Fruit fly (Drosophila melanogaster) whole organism, adult: ENCODE data around the gene Lip1.

Source experiments
- CG11617 ChIP-seq: fragments of 200-800 bp; sonication (Bioruptor generic); optimal IDR thresholded peaks from 2 replicates; lab custom pipeline; 2017; ENCODE audit warnings: mild to moderate bottlenecking, missing biosample characterization, missing genetic modification reagents, missing genetic modification characterization
- CG12768 ChIP-seq: fragments of 200-800 bp; sonication (Bioruptor generic); optimal IDR thresholded peaks from 2 replicates; lab custom pipeline; 2017; ENCODE audit warnings: missing biosample characterization, missing genetic modification characterization, mild to moderate bottlenecking, moderate library complexity, missing genetic modification reagents
- CG14711 ChIP-seq: fragments of 200-800 bp; sonication (Bioruptor generic); optimal IDR thresholded peaks from 2 replicates; lab custom pipeline; 2018; ENCODE audit warnings: missing biosample characterization, mild to moderate bottlenecking, missing genetic modification characterization, moderate library complexity
- CG1620 ChIP-seq: fragments of 200-800 bp; sonication (Bioruptor generic); optimal IDR thresholded peaks from 2 replicates; lab custom pipeline; 2016; ENCODE audit warnings: missing biosample characterization, missing genetic modification characterization
- CG33017 ChIP-seq: fragments of 200-800 bp; sonication (Bioruptor generic); optimal IDR thresholded peaks from 2 replicates; lab custom pipeline; 2018; ENCODE audit warnings: missing biosample characterization, mild to moderate bottlenecking, missing genetic modification characterization, moderate library complexity
- CG5204 ChIP-seq: fragments of 200-800 bp; sonication (Bioruptor generic); optimal IDR thresholded peaks from 2 replicates; lab custom pipeline; 2016; ENCODE audit warnings: missing biosample characterization, missing genetic modification characterization
- CG7045 ChIP-seq: fragments of 200-800 bp; sonication (Bioruptor generic); optimal IDR thresholded peaks from 2 replicates; lab custom pipeline; 2017; ENCODE audit warnings: missing biosample characterization, mild to moderate bottlenecking, missing genetic modification characterization
- CG7101 ChIP-seq: fragments of 200-800 bp; sonication (Bioruptor generic); optimal IDR thresholded peaks from 2 replicates; lab custom pipeline; 2018; ENCODE audit warnings: missing biosample characterization, mild to moderate bottlenecking, missing genetic modification characterization, moderate library complexity
- Clk ChIP-seq: fragments of 200-800 bp; sonication (Bioruptor generic); optimal IDR thresholded peaks from 2 replicates; lab custom pipeline; 2017; ENCODE audit warnings: missing biosample characterization, missing genetic modification characterization
- Crg-1 ChIP-seq: fragments of 200-800 bp; sonication (Bioruptor generic); optimal IDR thresholded peaks from 2 replicates; lab custom pipeline; 2016; ENCODE audit warnings: missing biosample characterization, missing genetic modification characterization
- Hr96 ChIP-seq: fragments of 200-800 bp; sonication (Bioruptor generic); optimal IDR thresholded peaks from 2 replicates; lab custom pipeline; 2016; ENCODE audit warnings: missing biosample characterization, missing genetic modification characterization
- Mnt ChIP-seq: fragments of 200-800 bp; sonication (Bioruptor generic); optimal IDR thresholded peaks from 2 replicates; lab custom pipeline; 2016; ENCODE audit warnings: missing biosample characterization, mild to moderate bottlenecking, missing genetic modification characterization
- bab1 ChIP-seq: fragments of 200-800 bp; sonication (Bioruptor generic); optimal IDR thresholded peaks from 3 replicates; lab custom pipeline; 2019; ENCODE audit warnings: missing biosample characterization, mild to moderate bottlenecking, missing genetic modification characterization, moderate library complexity
- cic ChIP-seq: fragments of 200-800 bp; sonication (Bioruptor generic); optimal IDR thresholded peaks from 2 replicates; lab custom pipeline; 2017; ENCODE audit warnings: missing biosample characterization, mild to moderate bottlenecking, missing genetic modification characterization, moderate library complexity
- cnc ChIP-seq, 2 experiments: fragments of >200 bp; optimal IDR thresholded peaks; 2 replicates each; lab custom pipeline; 2017
- kay ChIP-seq: fragments of 200-800 bp; sonication (Bioruptor generic); peaks from one replicate; lab custom pipeline; 2016; ENCODE audit warnings: missing biosample characterization, missing genetic modification characterization, borderline replicate concordance
- ovo ChIP-seq: fragments of 200-800 bp; sonication (Bioruptor generic); optimal IDR thresholded peaks from 2 replicates; lab custom pipeline; 2016; ENCODE audit warnings: missing biosample characterization, missing genetic modification characterization
- pad ChIP-seq: fragments of 200-800 bp; sonication (Bioruptor generic); optimal IDR thresholded peaks from 3 replicates; lab custom pipeline; 2017; ENCODE audit warnings: missing biosample characterization, missing genetic modification characterization, mild to moderate bottlenecking, moderate library complexity, missing genetic modification reagents
- tj ChIP-seq: fragments of 200-800 bp; sonication (Bioruptor generic); optimal IDR thresholded peaks from 3 replicates; lab custom pipeline; 2017; ENCODE audit warnings: missing biosample characterization, mild to moderate bottlenecking, missing genetic modification characterization, moderate library complexity
- toe ChIP-seq: fragments of 200-800 bp; sonication (Bioruptor generic); optimal IDR thresholded peaks from 2 replicates; lab custom pipeline; 2016; ENCODE audit warnings: missing biosample characterization, missing genetic modification characterization

Gene Lip1

DNA sequence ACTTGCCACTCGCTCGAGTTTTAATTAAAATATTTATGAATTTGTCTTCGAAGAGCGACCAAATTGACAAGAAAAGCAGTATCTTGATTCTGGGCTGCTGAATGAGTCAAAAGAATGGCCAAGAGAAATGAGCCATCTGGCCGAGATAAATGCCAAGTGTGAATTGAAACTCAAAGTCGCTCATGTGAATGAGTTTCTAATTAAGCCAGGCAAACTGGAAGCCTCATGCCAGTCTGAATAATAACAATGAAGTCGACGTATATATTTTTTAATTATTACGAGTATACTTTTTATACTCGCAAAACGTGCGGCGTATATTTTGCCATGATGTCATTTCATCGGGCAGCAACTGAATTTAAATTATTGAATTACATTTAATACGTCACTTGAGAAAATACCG is 8.0 kb upstream of the Lip1 start, which contains the start of gene Lip2:
Lip2 (minus strand) TSS at position 101 of the 400 bp plus-strand sequence.
- TF ChIP-seq Clk (GFP tag; lab: Kevin White, UChicago) (no peak), CG12768 (GFP tag; lab: Kevin White, UChicago) (no peak), kay (peak; percentile 17)

DNA sequence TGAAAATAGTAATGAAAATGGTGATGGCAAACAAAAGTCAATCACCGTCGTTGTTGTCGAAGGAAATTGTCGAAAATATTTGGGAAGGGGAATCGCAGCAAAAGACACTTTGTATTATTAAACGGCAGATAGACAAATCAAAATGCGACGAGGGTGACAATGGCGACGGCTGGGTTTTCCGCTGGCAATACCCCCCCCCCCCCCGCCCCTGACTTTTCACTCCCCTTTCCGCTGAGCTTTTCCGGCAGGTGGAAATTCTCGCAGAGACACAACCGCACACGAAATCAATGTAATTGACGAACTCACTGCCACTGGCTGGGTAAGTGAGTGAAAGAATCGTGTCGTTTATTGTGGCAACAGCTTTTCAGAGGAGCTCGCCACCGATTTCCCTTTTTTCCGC is 6.7 kb upstream of the Lip1 start:
- no peak for TF ChIP-seq Crg-1 (GFP tag; lab: Kevin White, UChicago)
- no peak for TF ChIP-seq cic (GFP tag; lab: Kevin White, UChicago)
- no peak for TF ChIP-seq toe (GFP tag; lab: Kevin White, UChicago)
- TF ChIP-seq Hr96 (GFP tag; lab: Kevin White, UChicago) = no peak
- TF ChIP-seq tj = no peak
- no peak for TF ChIP-seq CG14711 (tag; lab: Kevin White, UChicago)

DNA sequence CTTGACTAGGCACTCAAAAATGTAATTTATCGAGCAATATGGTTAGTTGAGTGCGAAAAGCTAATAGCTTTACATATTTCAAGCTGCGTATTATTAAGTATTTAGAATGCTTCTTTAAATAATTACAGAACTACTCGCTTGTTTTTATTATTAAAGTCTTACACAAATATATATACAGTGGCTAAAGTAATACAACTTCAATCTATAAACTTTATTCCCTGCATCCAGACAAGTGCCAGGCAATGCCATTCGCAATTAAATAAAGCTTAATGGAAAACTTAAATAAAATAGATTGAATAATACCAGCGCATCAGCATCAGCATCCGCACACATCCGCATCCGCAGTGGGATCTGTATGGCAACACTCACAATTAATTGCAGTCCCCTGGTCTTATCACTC is 4.9 kb upstream of the Lip1 start:
- no peak for TF ChIP-seq CG7045
- no peak for TF ChIP-seq CG11617
- TF ChIP-seq Hr96 (GFP tag; lab: Kevin White, UChicago) = no peak
- TF ChIP-seq kay = no peak
- TF ChIP-seq Clk (GFP tag; lab: Kevin White, UChicago) = no peak
- TF ChIP-seq Mnt (GFP tag; lab: Kevin White, UChicago) = no peak
- TF ChIP-seq toe (GFP tag; lab: Kevin White, UChicago) = no peak
- no peak for TF ChIP-seq tj
- no peak for TF ChIP-seq cic (GFP tag; lab: Kevin White, UChicago)
- no peak for TF ChIP-seq bab1 (GFP tag; lab: Kevin White, UChicago)
- no peak for TF ChIP-seq Crg-1 (GFP tag; lab: Kevin White, UChicago)
- TF ChIP-seq CG33017 (tag; lab: Kevin White, UChicago) = no peak
- no peak for TF ChIP-seq ovo (GFP tag; lab: Kevin White, UChicago)
- no peak for TF ChIP-seq CG12768 (GFP tag; lab: Kevin White, UChicago)
- TF ChIP-seq CG1620 (GFP tag; lab: Kevin White, UChicago) = no peak

DNA sequence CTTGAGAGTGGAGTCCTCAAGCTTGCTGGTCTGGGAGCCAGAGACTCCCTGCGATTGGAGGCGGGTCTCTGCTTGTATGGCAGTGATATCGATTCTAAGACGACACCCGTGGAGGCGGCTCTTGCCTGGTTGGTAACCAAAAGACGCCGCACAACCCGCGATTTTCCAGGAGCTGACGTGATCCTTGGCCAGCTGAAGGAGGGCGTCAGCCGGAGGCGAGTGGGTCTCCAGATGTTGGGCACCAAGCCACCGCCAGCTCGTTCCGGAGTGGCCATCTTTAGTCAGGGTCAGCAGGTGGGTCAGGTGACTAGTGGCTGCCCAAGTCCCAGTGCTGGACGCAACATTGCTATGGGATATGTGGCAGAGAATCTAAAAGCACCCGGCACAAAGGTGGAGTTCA is 3.1 kb upstream of the Lip1 start:
- TF ChIP-seq cnc (optimal IDR thresholded peaks at IDR 0.05; lab: Kevin White, UChicago) (no peak), Mnt (GFP tag; lab: Kevin White, UChicago) (no peak), toe (GFP tag; lab: Kevin White, UChicago) (no peak)

DNA sequence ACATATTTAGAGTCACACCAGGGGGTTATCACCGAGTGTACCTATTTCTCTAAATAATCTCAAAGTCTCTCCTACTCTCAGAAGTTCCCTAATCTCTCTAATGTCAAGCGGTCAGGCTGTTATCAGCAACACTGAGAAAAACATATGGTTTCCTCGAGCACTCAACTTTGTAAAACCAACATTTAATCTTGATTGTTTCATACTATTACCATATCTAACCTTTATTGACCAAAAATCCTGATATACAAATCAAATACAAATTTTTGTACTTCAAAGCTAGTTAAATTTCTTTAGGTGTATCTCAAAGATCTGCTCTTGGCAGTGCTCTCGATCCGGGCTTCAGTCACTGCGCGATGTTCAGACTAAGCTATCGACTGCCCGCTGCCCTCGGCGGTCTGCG is 1.9 kb upstream of the Lip1 start, which contains the start of gene CG6415:
CG6415 (plus strand) TSS at position 341 of the 400 bp plus-strand sequence.
- TF ChIP-seq bab1 (GFP tag; lab: Kevin White, UChicago) (no peak), Crg-1 (GFP tag; lab: Kevin White, UChicago) (peak; percentile 10), CG12768 (GFP tag; lab: Kevin White, UChicago) (peak; percentile 86), tj (peak; percentile 45), Hr96 (GFP tag; lab: Kevin White, UChicago) (peak; percentile 75), ovo (GFP tag; lab: Kevin White, UChicago) (no peak), Mnt (GFP tag; lab: Kevin White, UChicago) (peak; percentile 58), CG33017 (tag; lab: Kevin White, UChicago) (peak; percentile 92), CG5204 (GFP tag; lab: Kevin White, UChicago) (peak; percentile 83), CG7101 (tag; lab: Kevin White, UChicago) (peak; percentile 89), CG7045 (peak; percentile 78), cic (GFP tag; lab: Kevin White, UChicago) (peak; percentile 36), CG14711 (tag; lab: Kevin White, UChicago) (peak; percentile 75), Clk (GFP tag; lab: Kevin White, UChicago) (peak; percentile 57), CG11617 (peak; percentile 70), cnc (optimal IDR thresholded peaks at IDR 0.05; lab: Kevin White, UChicago) (no peak), pad (GFP tag; lab: Kevin White, UChicago) (peak; percentile 59), kay (no peak), CG1620 (GFP tag; lab: Kevin White, UChicago) (peak; percentile 7), toe (GFP tag; lab: Kevin White, UChicago) (peak; percentile 72)

DNA sequence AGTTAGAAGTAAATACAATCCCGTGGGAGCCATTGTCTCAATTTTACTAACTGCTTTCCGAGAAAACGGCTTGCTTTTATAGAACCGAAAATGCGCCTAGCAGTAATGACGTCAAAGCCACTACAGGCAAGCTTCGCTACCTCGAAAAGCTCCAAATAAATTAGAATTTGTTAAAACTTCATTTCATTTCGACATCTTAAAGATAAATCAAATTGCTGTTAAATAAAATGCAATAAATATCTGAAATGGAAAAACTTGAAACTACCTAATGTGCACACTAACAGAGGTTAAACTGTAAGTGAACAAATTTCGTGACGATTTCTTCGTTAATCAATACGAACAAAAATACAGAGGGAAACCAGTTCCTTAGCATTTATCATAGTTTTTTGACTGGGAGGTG is 3.4 kb downstream of the Lip1 start, which contains the start of gene CG7300:
CG7300 (minus strand) TSS at position 52 of the 400 bp plus-strand sequence.
- TF ChIP-seq cnc (optimal IDR thresholded peaks at IDR 0.05; lab: Kevin White, UChicago) (no peak), Crg-1 (GFP tag; lab: Kevin White, UChicago) (no peak), ovo (GFP tag; lab: Kevin White, UChicago) (no peak), cic (GFP tag; lab: Kevin White, UChicago) (no peak), CG12768 (GFP tag; lab: Kevin White, UChicago) (no peak), Hr96 (GFP tag; lab: Kevin White, UChicago) (no peak), CG14711 (tag; lab: Kevin White, UChicago) (no peak), CG11617 (no peak), CG1620 (GFP tag; lab: Kevin White, UChicago) (no peak), Mnt (GFP tag; lab: Kevin White, UChicago) (no peak), toe (GFP tag; lab: Kevin White, UChicago) (no peak)

DNA sequence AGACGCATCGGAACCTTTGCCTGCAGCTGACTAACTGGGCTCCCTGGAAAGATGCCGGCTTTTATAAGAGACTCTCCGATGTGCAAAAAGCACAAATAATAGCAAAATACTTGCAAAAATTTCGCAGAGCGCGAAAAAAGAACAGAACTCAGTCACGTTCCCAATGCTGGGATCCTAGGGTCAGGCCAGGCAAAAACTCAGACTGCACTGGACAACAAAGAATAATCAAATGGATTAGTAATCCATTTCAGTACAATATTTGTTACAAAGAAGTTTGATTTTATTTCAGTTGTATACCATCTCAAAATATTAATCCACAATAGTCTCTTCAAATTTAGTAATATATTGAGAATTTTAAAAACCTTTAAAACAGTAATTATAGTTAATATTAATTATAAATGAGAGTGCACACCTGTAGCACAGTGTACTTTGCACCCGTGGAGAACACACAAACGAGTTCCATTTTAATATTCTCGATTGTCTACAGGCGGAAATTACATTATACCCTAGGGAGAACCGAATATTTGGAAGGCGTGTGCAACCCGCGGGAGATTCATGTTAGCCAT is 7.2 kb downstream of the Lip1 start, which contains the start of gene CG17108:
CG17108 (minus strand) TSS at position 51 of the 566 bp plus-strand sequence.
- no peak for TF ChIP-seq tj
- TF ChIP-seq Mnt (GFP tag; lab: Kevin White, UChicago) = no peak
- no peak for TF ChIP-seq Clk (GFP tag; lab: Kevin White, UChicago)
- no peak for TF ChIP-seq CG5204 (GFP tag; lab: Kevin White, UChicago)
- TF ChIP-seq CG14711 (tag; lab: Kevin White, UChicago) = peak; percentile 38
- TF ChIP-seq ovo (GFP tag; lab: Kevin White, UChicago) = no peak
- no peak for TF ChIP-seq CG1620 (GFP tag; lab: Kevin White, UChicago)
- TF ChIP-seq CG7045 = no peak
- no peak for TF ChIP-seq CG11617
- no peak for TF ChIP-seq cnc (optimal IDR thresholded peaks at IDR 0.05; lab: Kevin White, UChicago)
- TF ChIP-seq CG33017 (tag; lab: Kevin White, UChicago) = peak; percentile 78
- TF ChIP-seq kay = peak; percentile 75
- no peak for TF ChIP-seq CG12768 (GFP tag; lab: Kevin White, UChicago)
- no peak for TF ChIP-seq toe (GFP tag; lab: Kevin White, UChicago)
- TF ChIP-seq CG7101 (tag; lab: Kevin White, UChicago) = peak; percentile 17
- TF ChIP-seq Hr96 (GFP tag; lab: Kevin White, UChicago) = no peak
- TF ChIP-seq cic (GFP tag; lab: Kevin White, UChicago) = no peak
- no peak for TF ChIP-seq Crg-1 (GFP tag; lab: Kevin White, UChicago)
- no peak for TF ChIP-seq pad (GFP tag; lab: Kevin White, UChicago)
- no peak for TF ChIP-seq bab1 (GFP tag; lab: Kevin White, UChicago)
